Fruit fly (Drosophila melanogaster) whole organism, pupa: ENCODE data around the gene yps.

Source experiments
- CG10348 ChIP-seq: fragments of 200-800 bp; sonication (Bioruptor generic); IDR thresholded peaks from 2 replicates; pipeline ENCODE4 v1.3.6; 2022; ENCODE audit warnings: missing biosample characterization, missing genetic modification characterization
- CG12605 ChIP-seq: fragments of 200-800 bp; sonication (Bioruptor generic); IDR thresholded peaks from 2 replicates; pipeline ENCODE4 v1.3.6; 2022; ENCODE audit warnings: missing biosample characterization, missing genetic modification characterization
- CG13204 ChIP-seq: fragments of 200-800 bp; sonication (Bioruptor generic); optimal IDR thresholded peaks from 2 replicates; lab custom pipeline; 2018; ENCODE audit warnings: missing biosample characterization, mild to moderate bottlenecking, missing genetic modification characterization, moderate library complexity
- CG14655 ChIP-seq: fragments of 200-800 bp; sonication (Bioruptor generic); optimal IDR thresholded peaks from 3 replicates; lab custom pipeline; 2017; ENCODE audit warnings: mild to moderate bottlenecking, missing biosample characterization, missing genetic modification reagents, missing genetic modification characterization
- CG15710 ChIP-seq: fragments of 200-800 bp; sonication (Bioruptor generic); optimal IDR thresholded peaks from 2 replicates; lab custom pipeline; 2018; ENCODE audit warnings: missing biosample characterization, mild to moderate bottlenecking, missing genetic modification characterization, moderate library complexity
- CG17806 ChIP-seq: fragments of 200-800 bp; sonication (Bioruptor generic); optimal IDR thresholded peaks from 2 replicates; lab custom pipeline; 2018; ENCODE audit warnings: missing biosample characterization, mild to moderate bottlenecking, missing genetic modification characterization, moderate library complexity
- CG32121 ChIP-seq: fragments of 200-800 bp; sonication (Bioruptor generic); IDR thresholded peaks from 2 replicates; pipeline ENCODE4 v1.3.6; 2022; ENCODE audit warnings: missing biosample characterization, missing genetic modification characterization
- CG34367 ChIP-seq: fragments of 200-800 bp; sonication (Bioruptor generic); optimal IDR thresholded peaks from 2 replicates; lab custom pipeline; 2018; ENCODE audit warnings: missing biosample characterization, mild to moderate bottlenecking, missing genetic modification characterization
- CG4496 ChIP-seq: fragments of 200-800 bp; sonication (Bioruptor generic); IDR thresholded peaks from 3 replicates; pipeline ENCODE4 v1.3.6; 2022; ENCODE audit warnings: missing biosample characterization, missing genetic modification characterization
- CG8159 ChIP-seq: fragments of 200-800 bp; sonication (Bioruptor generic); optimal IDR thresholded peaks from 3 replicates; lab custom pipeline; 2018; ENCODE audit warnings: missing biosample characterization, mild to moderate bottlenecking, missing genetic modification characterization, moderate library complexity
- CG8301 ChIP-seq: fragments of 200-800 bp; sonication (Bioruptor generic); optimal IDR thresholded peaks from 2 replicates; lab custom pipeline; 2018; ENCODE audit warnings: missing biosample characterization, mild to moderate bottlenecking, missing genetic modification characterization
- CG9948 ChIP-seq: fragments of 200-800 bp; sonication (Bioruptor generic); optimal IDR thresholded peaks from 2 replicates; lab custom pipeline; 2018; ENCODE audit warnings: missing biosample characterization, mild to moderate bottlenecking, missing genetic modification characterization, moderate library complexity
- D1 ChIP-seq: fragments of 200-800 bp; sonication (Bioruptor generic); optimal IDR thresholded peaks from 2 replicates; lab custom pipeline; 2018; ENCODE audit warnings: missing biosample characterization, mild to moderate bottlenecking, missing genetic modification characterization, moderate library complexity
- EcR ChIP-seq: fragments of 200-800 bp; sonication (Bioruptor generic); optimal IDR thresholded peaks from 3 replicates; lab custom pipeline; 2019; ENCODE audit warnings: missing biosample characterization, missing genetic modification characterization, mild to moderate bottlenecking, moderate library complexity, missing genetic modification reagents
- Ets98B ChIP-seq: fragments of 200-800 bp; sonication (Bioruptor generic); IDR thresholded peaks from 2 replicates; pipeline ENCODE4 v1.3.6; 2022; ENCODE audit warnings: missing biosample characterization, missing genetic modification characterization
- Pif1A ChIP-seq: fragments of 200-800 bp; sonication (Bioruptor generic); optimal IDR thresholded peaks from 3 replicates; lab custom pipeline; 2016; ENCODE audit warnings: missing biosample characterization, missing genetic modification characterization
- Pif1B ChIP-seq: fragments of 200-800 bp; sonication (Bioruptor generic); optimal IDR thresholded peaks from 3 replicates; lab custom pipeline; 2016; ENCODE audit warnings: missing biosample characterization, missing genetic modification characterization
- Snoo ChIP-seq: fragments of 200-800 bp; sonication (Bioruptor generic); optimal IDR thresholded peaks from 3 replicates; lab custom pipeline; 2017; ENCODE audit warnings: missing biosample characterization, mild to moderate bottlenecking, missing genetic modification characterization, inconsistent platforms
- fd96Ca ChIP-seq: fragments of 200-800 bp; sonication (Bioruptor generic); IDR thresholded peaks from 3 replicates; pipeline ENCODE4 v1.3.6; 2022; ENCODE audit warnings: missing biosample characterization, missing genetic modification characterization
- gl ChIP-seq: fragments of 200-800 bp; sonication (Bioruptor generic); optimal IDR thresholded peaks from 2 replicates; lab custom pipeline; 2018; ENCODE audit warnings: missing biosample characterization, mild to moderate bottlenecking, missing genetic modification characterization
- rn ChIP-seq: fragments of 200-800 bp; sonication (Bioruptor generic); IDR thresholded peaks from 2 replicates; pipeline ENCODE4 v1.3.6; 2022; ENCODE audit warnings: missing biosample characterization, missing genetic modification characterization

yps gene

DNA sequence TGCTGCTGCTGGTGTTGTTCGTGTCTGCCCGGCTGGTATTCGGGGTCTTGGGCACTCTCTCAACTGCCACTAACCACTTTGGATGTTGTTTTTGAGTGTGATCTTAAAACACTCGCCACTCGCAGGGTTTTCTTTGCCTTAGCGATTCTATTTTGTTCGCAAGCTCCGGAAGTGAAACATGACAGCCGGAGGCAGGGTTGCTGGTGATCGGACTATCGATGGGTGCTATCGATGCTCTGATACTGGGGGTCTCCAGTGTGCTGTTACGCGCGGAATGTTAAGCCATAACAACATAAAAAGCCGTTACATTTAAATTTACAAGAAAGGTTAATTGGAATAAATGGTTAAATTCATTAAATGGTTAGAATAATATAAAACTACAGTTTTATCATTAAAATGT lies at the start of gene yps:
yps (minus strand) TSS at position 176 of the 400 bp plus-strand sequence.
- TF ChIP-seq CG32121 (GFP tag; lab: Robert Waterston, UW) = no peak
- TF ChIP-seq rn (GFP tag; lab: Robert Waterston, UW) = no peak
- TF ChIP-seq Ets98B (GFP tag; lab: Robert Waterston, UW) = peak; percentile 76
- peak; percentile 80 for TF ChIP-seq Pif1B (GFP tag; lab: Kevin White, UChicago)
- no peak for TF ChIP-seq CG10348
- TF ChIP-seq CG12605 (GFP tag; lab: Robert Waterston, UW) = peak; percentile 76
- TF ChIP-seq CG8301 (tag; lab: Kevin White, UChicago) = peak; percentile 57
- peak; percentile 75 for TF ChIP-seq gl (tag; lab: Kevin White, UChicago)
- TF ChIP-seq CG34367 (tag; lab: Kevin White, UChicago) = peak; percentile 79
- peak; percentile 64 for TF ChIP-seq CG8159 (tag; lab: Kevin White, UChicago)
- peak; percentile 93 for TF ChIP-seq Snoo (tag; lab: Kevin White, UChicago)
- peak; percentile 76 for TF ChIP-seq fd96Ca
- no peak for TF ChIP-seq CG14655 (GFP tag; lab: Kevin White, UChicago)
- peak; percentile 88 for TF ChIP-seq Pif1A (GFP tag; lab: Kevin White, UChicago)
- peak; percentile 56 for TF ChIP-seq CG17806
- peak; percentile 65 for TF ChIP-seq CG15710 (tag; lab: Kevin White, UChicago)
- no peak for TF ChIP-seq D1 (tag; lab: Kevin White, UChicago)
- TF ChIP-seq CG4496 (GFP tag; lab: Robert Waterston, UW) = peak; percentile 94
- no peak for TF ChIP-seq EcR (GFP tag; lab: Kevin White, UChicago)
- TF ChIP-seq CG13204 = peak; percentile 81
- peak; percentile 21 for TF ChIP-seq CG9948 (tag; lab: Kevin White, UChicago)
- TF ChIP-seq, all 21 proteins: peak for 15

DNA sequence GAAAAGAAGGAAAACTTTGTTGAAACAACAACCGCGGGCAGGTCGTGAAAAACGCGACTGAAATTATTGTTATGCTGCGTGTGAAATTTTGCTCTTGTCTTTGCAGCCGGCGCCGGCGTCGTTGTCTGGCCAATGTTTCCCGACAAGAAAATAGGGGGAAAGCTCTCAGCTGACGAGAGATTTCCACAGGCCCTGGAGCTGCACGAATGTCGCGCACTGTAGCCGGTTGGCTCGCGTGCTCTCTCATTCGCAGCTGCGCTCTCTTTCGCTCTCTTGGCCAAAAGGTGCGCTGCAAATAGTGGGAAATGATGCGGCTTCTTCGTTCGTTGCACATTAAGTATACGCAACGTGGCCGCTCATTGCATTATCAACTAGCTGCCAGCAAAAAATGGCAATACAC lies 38.7 kb upstream of the yps start, which contains the start of gene CG9760:
CG9760 (minus strand) TSS at position 43 of the 400 bp plus-strand sequence.
- TF ChIP-seq CG4496 (GFP tag; lab: Robert Waterston, UW) (peak; percentile 80; the same call in 2 of the 3 replicates), EcR (GFP tag; lab: Kevin White, UChicago) (no peak), Ets98B (GFP tag; lab: Robert Waterston, UW) (no peak; the same call in 1 of the 2 replicates), CG32121 (GFP tag; lab: Robert Waterston, UW) (peak; percentile 62; the same call in 1 of the 2 replicates), fd96Ca (peak; percentile 65; the same call in 2 of the 3 replicates)
- TF ChIP-seq, all 21 proteins: peak for 3

DNA sequence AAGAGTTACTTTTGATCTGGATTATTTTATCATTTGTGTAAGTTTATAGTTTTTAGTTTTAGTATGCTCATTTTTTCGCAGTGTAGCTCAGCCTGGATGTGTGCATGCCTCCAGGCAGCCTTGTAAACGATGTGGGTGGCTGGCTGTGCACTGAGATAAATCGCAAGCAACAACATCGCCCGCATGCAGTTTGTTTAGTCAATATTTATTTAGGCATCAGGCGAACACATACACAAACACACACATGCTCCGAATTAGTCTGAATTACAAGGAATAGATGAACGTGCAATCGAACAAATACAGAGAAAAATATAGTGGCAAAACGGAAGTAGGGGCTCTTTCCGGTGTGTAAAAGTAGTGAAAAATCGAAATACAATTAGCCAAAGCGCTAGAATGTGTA lies 38.1 kb upstream of the yps start:
- TF ChIP-seq D1 (tag; lab: Kevin White, UChicago) (no peak), Ets98B (GFP tag; lab: Robert Waterston, UW) (0 out of 2 replicates have a peak, but pooled peaks have one; percentile 14), CG4496 (GFP tag; lab: Robert Waterston, UW) (peak; percentile 52; the same call in 2 of the 3 replicates), CG32121 (GFP tag; lab: Robert Waterston, UW) (no peak)

DNA sequence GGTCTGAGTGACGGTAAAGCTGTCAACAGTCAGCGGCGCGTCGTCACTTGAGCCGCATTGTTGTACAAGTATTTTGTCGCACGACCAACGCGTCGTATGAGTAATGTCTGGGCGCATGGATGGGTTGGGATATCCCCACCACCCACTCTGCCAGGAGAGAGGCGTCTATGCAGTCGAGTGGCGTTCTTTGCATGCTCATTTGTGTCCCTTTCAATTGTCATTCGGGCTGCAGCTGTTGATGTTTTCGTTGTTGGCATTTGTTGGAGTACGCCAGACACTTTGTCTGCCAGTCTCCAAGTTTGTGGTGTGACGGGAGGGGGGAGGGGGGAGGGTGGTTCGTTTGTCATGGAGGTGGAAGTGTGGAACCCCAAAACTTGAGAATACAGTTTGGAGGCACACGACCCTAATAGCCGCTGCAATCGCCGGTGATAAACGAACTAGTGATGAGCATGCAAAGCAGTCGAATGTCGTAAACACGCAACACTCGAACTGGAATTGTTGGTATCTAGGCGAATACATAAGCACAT lies 37.3 kb upstream of the yps start:
- TF ChIP-seq gl (tag; lab: Kevin White, UChicago) = no peak
- TF ChIP-seq D1 (tag; lab: Kevin White, UChicago) = no peak
- no peak for TF ChIP-seq EcR (GFP tag; lab: Kevin White, UChicago)
- no peak for TF ChIP-seq CG17806
- TF ChIP-seq Pif1A (GFP tag; lab: Kevin White, UChicago) = no peak
- no peak for TF ChIP-seq CG4496 (GFP tag; lab: Robert Waterston, UW)
- TF ChIP-seq CG32121 (GFP tag; lab: Robert Waterston, UW) = no peak
- no peak for TF ChIP-seq CG12605 (GFP tag; lab: Robert Waterston, UW)
- no peak for TF ChIP-seq CG15710 (tag; lab: Kevin White, UChicago)
- no peak for TF ChIP-seq Snoo (tag; lab: Kevin White, UChicago)
- TF ChIP-seq CG8301 (tag; lab: Kevin White, UChicago) = no peak
- no peak for TF ChIP-seq CG10348
- no peak for TF ChIP-seq fd96Ca
- no peak for TF ChIP-seq CG8159 (tag; lab: Kevin White, UChicago)
- TF ChIP-seq Pif1B (GFP tag; lab: Kevin White, UChicago) = no peak
- no peak for TF ChIP-seq rn (GFP tag; lab: Robert Waterston, UW)
- no peak for TF ChIP-seq CG14655 (GFP tag; lab: Kevin White, UChicago)
- TF ChIP-seq CG13204 = no peak
- TF ChIP-seq CG34367 (tag; lab: Kevin White, UChicago) = no peak

DNA sequence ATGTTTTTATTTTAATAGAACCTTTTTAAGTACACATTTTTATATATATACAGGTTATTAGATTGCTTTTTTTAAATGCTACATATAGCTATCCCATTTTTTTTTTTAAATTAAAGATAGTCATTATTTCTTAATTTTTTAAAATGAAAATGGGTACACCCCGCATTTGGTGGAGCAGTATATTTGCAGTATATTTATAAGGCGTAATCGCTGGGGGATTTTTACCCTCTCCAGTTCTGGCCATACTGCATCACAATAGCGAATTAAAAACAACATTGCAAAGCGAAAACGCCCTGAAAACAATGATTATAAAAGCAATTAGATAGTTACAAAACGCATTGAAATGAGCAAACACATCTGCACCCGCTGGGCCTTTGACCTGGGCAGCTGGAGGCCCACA lies 24.1 kb upstream of the yps start, which contains the start of gene CG32099:
CG32099 (plus strand) TSS at position 250 of the 400 bp plus-strand sequence.
- no peak for TF ChIP-seq CG4496 (GFP tag; lab: Robert Waterston, UW)
- no peak for TF ChIP-seq rn (GFP tag; lab: Robert Waterston, UW)
- TF ChIP-seq EcR (GFP tag; lab: Kevin White, UChicago) = no peak
- no peak for TF ChIP-seq fd96Ca
- TF ChIP-seq D1 (tag; lab: Kevin White, UChicago) = no peak
- TF ChIP-seq gl (tag; lab: Kevin White, UChicago) = no peak
- TF ChIP-seq CG13204 = no peak
- no peak for TF ChIP-seq Snoo (tag; lab: Kevin White, UChicago)
- no peak for TF ChIP-seq Pif1B (GFP tag; lab: Kevin White, UChicago)
- no peak for TF ChIP-seq CG8159 (tag; lab: Kevin White, UChicago)
- no peak for TF ChIP-seq Pif1A (GFP tag; lab: Kevin White, UChicago)
- no peak for TF ChIP-seq CG12605 (GFP tag; lab: Robert Waterston, UW)
- TF ChIP-seq CG34367 (tag; lab: Kevin White, UChicago) = no peak
- TF ChIP-seq, all 21 proteins: peak for 0
